Worm (Caenorhabditis elegans) whole organism, L4 larva: Measurements from ENCODE around the gene T20B3.14.

Source experiments
- D1046.2 ChIP-seq: fragments of 200-800 bp; sonication (Bioruptor generic); IDR thresholded peaks from 2 replicates; pipeline ENCODE4 v1.3.6; 2022; ENCODE audit warnings: missing genetic modification characterization, missing compliant biosample characterization
- F44E2.7 ChIP-seq: fragments of 200-800 bp; sonication (Bioruptor generic); IDR thresholded peaks from 2 replicates; pipeline ENCODE4 v2.1.2; 2022; ENCODE audit warnings: missing genetic modification characterization, missing compliant biosample characterization
- F49E8.2 ChIP-seq: sonication (generic microtip); optimal IDR thresholded peaks from 2 replicates; lab custom pipeline; 2016; ENCODE audit warnings: missing compliant biosample characterization, mild to moderate bottlenecking, missing genetic modification characterization, borderline replicate concordance
- T20F7.1 ChIP-seq: fragments of 200-800 bp; sonication (Bioruptor generic); optimal IDR thresholded peaks from 2 replicates; lab custom pipeline; 2018; ENCODE audit warnings: mild to moderate bottlenecking, missing genetic modification characterization, missing compliant biosample characterization
- Y48G9A.11 ChIP-seq: fragments of 200-800 bp; sonication (Bioruptor generic); IDR thresholded peaks from 2 replicates; pipeline ENCODE4 v1.3.6; 2022; ENCODE audit warnings: missing genetic modification reagents, missing genetic modification characterization, missing compliant biosample characterization
- ZK337.2 ChIP-seq: fragments of 200-800 bp; sonication (Bioruptor generic); IDR thresholded peaks from 2 replicates; pipeline ENCODE4 v1.3.6; 2022; ENCODE audit warnings: missing genetic modification reagents, missing genetic modification characterization, missing compliant biosample characterization
- ceh-28 ChIP-seq: fragments of 150-350 bp; optimal IDR thresholded peaks from 2 replicates; lab custom pipeline; 2014; ENCODE audit warnings: missing biosample characterization, missing genetic modification reagents, missing genetic modification characterization
- ceh-44 ChIP-seq: fragments of 200-800 bp; sonication (Bioruptor generic); IDR thresholded peaks from 2 replicates; pipeline ENCODE4 v1.3.6; 2022; ENCODE audit warnings: missing genetic modification reagents, missing genetic modification characterization, missing compliant biosample characterization
- ceh-62 ChIP-seq: sonication (generic microtip); optimal IDR thresholded peaks from 2 replicates; lab custom pipeline; 2017; ENCODE audit warnings: missing biosample characterization, missing genetic modification characterization
- ces-1 ChIP-seq: fragments of 150-350 bp; sonication (generic microtip); optimal IDR thresholded peaks from 4 replicates; lab custom pipeline; 2014; ENCODE audit warnings: missing biosample characterization, missing genetic modification reagents, missing genetic modification characterization
- daf-19 ChIP-seq: fragments of 200-800 bp; sonication (Bioruptor generic); conservative IDR thresholded peaks from 2 replicates; pipeline ENCODE4 v1.3.6; 2022; ENCODE audit warnings: missing genetic modification characterization, missing compliant biosample characterization
- dmd-6 ChIP-seq: fragments of 200-800 bp; sonication (Bioruptor generic); IDR thresholded peaks from 2 replicates; pipeline ENCODE4 v1.3.6; 2022; ENCODE audit warnings: missing genetic modification reagents, missing genetic modification characterization, missing compliant biosample characterization
- duxl-1 ChIP-seq: sonication (generic microtip); optimal IDR thresholded peaks from 2 replicates; lab custom pipeline; 2016; ENCODE audit warnings: mild to moderate bottlenecking, missing genetic modification characterization, moderate library complexity, missing compliant biosample characterization; ENCODE audit not compliant: poor library complexity
- egl-27 ChIP-seq: sonication (generic microtip); optimal IDR thresholded peaks from 3 replicates; lab custom pipeline; 2017; ENCODE audit warnings: missing biosample characterization, missing genetic modification reagents, missing genetic modification characterization
- egl-43 ChIP-seq: fragments of 200-800 bp; sonication (Bioruptor generic); IDR thresholded peaks from 2 replicates; pipeline ENCODE4 v1.3.6; 2022; ENCODE audit warnings: missing genetic modification reagents, missing genetic modification characterization, missing compliant biosample characterization
- fos-1 ChIP-seq: fragments of 150-350 bp; optimal IDR thresholded peaks from 2 replicates; lab custom pipeline; 2014; ENCODE audit warnings: missing biosample characterization, missing genetic modification characterization
- hif-1 ChIP-seq, 2 experiments: sonication (generic microtip); optimal IDR thresholded peaks; 2 replicates each; lab custom pipeline; 2016 to 2017; ENCODE audit warnings: missing compliant biosample characterization in 2 of 2, missing genetic modification characterization in 2 of 2, missing genetic modification reagents in 2 of 2, missing genotype in 2 of 2, mild to moderate bottlenecking in 1 of 2
- lin-1 ChIP-seq: fragments of 200-800 bp; sonication (Bioruptor generic); IDR thresholded peaks from 2 replicates; pipeline ENCODE4 v1.3.6; 2022; ENCODE audit warnings: missing genetic modification reagents, missing genetic modification characterization, missing compliant biosample characterization
- lin-13 ChIP-seq: fragments of 150-350 bp; optimal IDR thresholded peaks from 2 replicates; lab custom pipeline; 2014; ENCODE audit warnings: missing biosample characterization, missing genetic modification reagents, missing genetic modification characterization
- lin-29 ChIP-seq: fragments of 200-800 bp; sonication (Bioruptor generic); IDR thresholded peaks from 2 replicates; pipeline ENCODE4 v1.3.6; 2022; ENCODE audit warnings: missing genetic modification reagents, missing genetic modification characterization, missing compliant biosample characterization
- lin-39 ChIP-seq: fragments of 150-350 bp; optimal IDR thresholded peaks from 2 replicates; lab custom pipeline; 2014; ENCODE audit warnings: missing biosample characterization, missing genetic modification reagents, missing genetic modification characterization
- madf-5 ChIP-seq, 2 experiments: fragments of 200-800 bp; sonication (Bioruptor generic); IDR thresholded peaks; 2 replicates each; pipeline ENCODE4 v1.3.6; 2022; ENCODE audit warnings: missing compliant biosample characterization in 2 of 2, missing genetic modification characterization in 2 of 2
- madf-9 ChIP-seq: fragments of 200-800 bp; sonication (Bioruptor generic); conservative IDR thresholded peaks from 2 replicates; pipeline ENCODE4 v1.3.6; 2022; ENCODE audit warnings: missing genetic modification reagents, missing genetic modification characterization, missing compliant biosample characterization
- mdt-29 ChIP-seq: fragments of 200-800 bp; sonication (Bioruptor generic); IDR thresholded peaks from 2 replicates; pipeline ENCODE4 v1.3.6; 2022; ENCODE audit warnings: missing genetic modification reagents, missing genetic modification characterization, missing compliant biosample characterization
- mep-1 ChIP-seq: fragments of 150-350 bp; sonication (generic microtip); optimal IDR thresholded peaks from 3 replicates; lab custom pipeline; 2014; ENCODE audit warnings: missing biosample characterization, missing genetic modification characterization
- mes-2 ChIP-seq: sonication (generic microtip); optimal IDR thresholded peaks from 2 replicates; lab custom pipeline; 2016; ENCODE audit warnings: missing genotype, mild to moderate bottlenecking, missing genetic modification characterization, missing compliant biosample characterization; ENCODE audit not compliant: poor library complexity, severe bottlenecking
- nhr-111 ChIP-seq: fragments of 200-800 bp; sonication (Bioruptor generic); optimal IDR thresholded peaks from 2 replicates; lab custom pipeline; 2018; ENCODE audit warnings: mild to moderate bottlenecking, missing genetic modification characterization, missing compliant biosample characterization
- nhr-237 ChIP-seq: sonication (generic microtip); optimal IDR thresholded peaks from 2 replicates; lab custom pipeline; 2017; ENCODE audit warnings: missing biosample characterization, missing genetic modification characterization
- nhr-28 ChIP-seq: fragments of 150-350 bp; optimal IDR thresholded peaks from 2 replicates; lab custom pipeline; 2014; ENCODE audit warnings: missing biosample characterization, missing genetic modification characterization
- nhr-41 ChIP-seq: fragments of 200-800 bp; sonication (Bioruptor generic); IDR thresholded peaks from 2 replicates; pipeline ENCODE4 v1.3.6; 2022; ENCODE audit warnings: missing genetic modification reagents, missing genetic modification characterization, missing compliant biosample characterization
- nhr-42 ChIP-seq: fragments of 200-800 bp; sonication (Bioruptor generic); IDR thresholded peaks from 2 replicates; pipeline ENCODE4 v1.3.6; 2022; ENCODE audit warnings: missing genetic modification characterization, missing compliant biosample characterization
- php-3 ChIP-seq: fragments of 200-800 bp; sonication (Bioruptor generic); IDR thresholded peaks from 2 replicates; pipeline ENCODE4 v1.3.6; 2022; ENCODE audit warnings: missing genetic modification reagents, missing genetic modification characterization, missing compliant biosample characterization
- sdz-12 ChIP-seq: fragments of 200-800 bp; sonication (Bioruptor generic); optimal IDR thresholded peaks from 2 replicates; lab custom pipeline; 2018; ENCODE audit warnings: mild to moderate bottlenecking, missing genetic modification characterization, missing compliant biosample characterization
- set-16 ChIP-seq: fragments of 200-800 bp; sonication (Bioruptor generic); IDR thresholded peaks from 2 replicates; pipeline ENCODE4 v1.3.6; 2022; ENCODE audit warnings: missing genetic modification reagents, missing genetic modification characterization, missing compliant biosample characterization
- spr-3 ChIP-seq: fragments of 200-800 bp; sonication (Bioruptor generic); optimal IDR thresholded peaks from 2 replicates; lab custom pipeline; 2018; ENCODE audit warnings: mild to moderate bottlenecking, missing genetic modification characterization, missing compliant biosample characterization
- tra-1 ChIP-seq: fragments of 200-800 bp; sonication (Bioruptor generic); IDR thresholded peaks from 2 replicates; pipeline ENCODE4 v1.3.6; 2022; ENCODE audit warnings: missing genetic modification reagents, missing genetic modification characterization, missing compliant biosample characterization
- unc-62 ChIP-seq, 3 experiments: fragments of 150-350 bp in 1 of 3; sonication (generic microtip); optimal IDR thresholded peaks in 2 of 3; peaks in 1 of 3; 1 replicate in 1 of 3; 2 replicates in 2 of 3; lab custom pipeline; 2014 to 2017; ENCODE audit warnings: missing biosample characterization in 3 of 3, missing genetic modification characterization in 3 of 3, missing genetic modification reagents in 3 of 3, missing genotype in 1 of 3
- zip-2 ChIP-seq: fragments of 150-350 bp; optimal IDR thresholded peaks from 2 replicates; lab custom pipeline; 2014; ENCODE audit warnings: missing biosample characterization, missing genetic modification characterization
- ztf-7 ChIP-seq: fragments of 150-350 bp; optimal IDR thresholded peaks from 2 replicates; lab custom pipeline; 2014; ENCODE audit warnings: missing biosample characterization, missing genetic modification characterization

T20B3.14 gene

ce11 chrV:16861719-16862118 is 40.6 kb upstream of the T20B3.14 start, which contains the start of the genes clec-32 and clec-24:
TSS of gene clec-32 (minus strand) at chrV:16861819.
TSS of gene clec-24 (plus strand) at chrV:16862012.
- TF ChIP-seq daf-19 (no peak), nhr-28 (tag; lab: Kevin White, UChicago) (no peak), T20F7.1 (GFP tag; lab: Kevin White, UChicago) (no peak), mep-1 (no peak), nhr-42 (no peak)
- TF ChIP-seq, all 104 proteins: peak for 0

ce11 chrV:16857977-16858479 is 36.9 kb upstream of the T20B3.14 start, which contains the start of the genes clec-31 and clec-22:
TSS of gene clec-31 (minus strand) at chrV:16858077.
TSS of gene clec-22 (plus strand) at chrV:16858429.
- TF ChIP-seq madf-5 (GFP tag; IDR thresholded peaks at IDR 0.05; lab: Robert Waterston, UW): no peak
- no peak for TF ChIP-seq ces-1 (GFP tag; lab: Kevin White, UChicago)
- TF ChIP-seq D1046.2: no peak
- TF ChIP-seq lin-39 (tag; lab: Kevin White, UChicago): no peak
- no peak for TF ChIP-seq fos-1 (tag; lab: Kevin White, UChicago)
- TF ChIP-seq sdz-12: no peak
- no peak for TF ChIP-seq ZK337.2 (GFP tag; lab: Robert Waterston, UW)
- no peak for TF ChIP-seq nhr-237 (tag; lab: Kevin White, UChicago)
- no peak for TF ChIP-seq set-16 (GFP tag; lab: Robert Waterston, UW)
- TF ChIP-seq lin-13: no peak

ce11 chrV:16853956-16854683 is 33.0 kb upstream of the T20B3.14 start, which contains the start of the genes clec-35 and clec-27:
TSS of gene clec-35 (minus strand) at chrV:16854056.
TSS of gene clec-27 (plus strand) at chrV:16854633.
- TF ChIP-seq nhr-237 (tag; lab: Kevin White, UChicago) (no peak), egl-43 (GFP tag; lab: Robert Waterston, UW) (no peak), Y48G9A.11 (no peak), ceh-62 (tag; lab: Kevin White, UChicago) (no peak), F49E8.2 (tag; lab: Kevin White, UChicago) (no peak), nhr-28 (tag; lab: Kevin White, UChicago) (no peak), spr-3 (GFP tag; lab: Kevin White, UChicago) (no peak), egl-27 (no peak), mdt-29 (GFP tag; lab: Robert Waterston, UW) (no peak)

ce11 chrV:16852002-16852401 is 30.9 kb upstream of the T20B3.14 start, which contains the start of gene clec-37:
TSS of gene clec-37 (minus strand) at chrV:16852102.
- TF ChIP-seq php-3 (GFP tag; lab: Robert Waterston, UW): no peak
- no peak for TF ChIP-seq nhr-111 (GFP tag; lab: Kevin White, UChicago)
- no peak for TF ChIP-seq mes-2 (tag; lab: Kevin White, UChicago)
- no peak for TF ChIP-seq nhr-28 (tag; lab: Kevin White, UChicago)
- TF ChIP-seq nhr-41 (GFP tag; lab: Robert Waterston, UW): no peak

ce11 chrV:16848498-16848897 is 27.4 kb upstream of the T20B3.14 start, which contains the start of the genes clec-36 and clec-26:
TSS of gene clec-36 (minus strand) at chrV:16848598.
TSS of gene clec-26 (plus strand) at chrV:16848611.
- TF ChIP-seq lin-29 (GFP tag; lab: Robert Waterston, UW) (no peak), ceh-28 (no peak), ztf-7 (tag; lab: Kevin White, UChicago) (no peak), ceh-44 (no peak), F44E2.7 (GFP tag; lab: Robert Waterston, UW) (no peak), duxl-1 (tag; lab: Kevin White, UChicago) (no peak), dmd-6 (peak; percentile 38; the same call in 1 of the 2 replicates), tra-1 (GFP tag; lab: Robert Waterston, UW) (no peak), madf-9 (GFP tag; lab: Robert Waterston, UW) (no peak), zip-2 (tag; lab: Kevin White, UChicago) (no peak), hif-1 (tag; optimal IDR thresholded peaks at IDR 0.05; lab: Kevin White, UChicago) (no peak), nhr-28 (tag; lab: Kevin White, UChicago) (no peak), lin-1 (GFP tag; lab: Robert Waterston, UW) (no peak), unc-62 (GFP tag; optimal IDR thresholded peaks at IDR 0.05 in 1 of 2; lab: Kevin White, UChicago) (peak in 1 of 2 experiments; percentile 77), unc-62 (tag; optimal IDR thresholded peaks at IDR 0.05; lab: Kevin White, UChicago) (no peak)
